Worm (Caenorhabditis elegans) whole organism, late embryonic: Measurements from ENCODE around the gene ubc-22.

Source experiments
- C38D4.7 ChIP-seq: fragments of 200-800 bp; sonication (Bioruptor generic); optimal IDR thresholded peaks from 2 replicates; lab custom pipeline; 2018; ENCODE audit warnings: mild to moderate bottlenecking, missing genetic modification characterization, moderate library complexity, missing compliant biosample characterization
- F13H6.1 ChIP-seq: sonication (generic microtip); optimal IDR thresholded peaks from 2 replicates; lab custom pipeline; 2016; ENCODE audit warnings: missing genetic modification characterization, missing compliant biosample characterization
- K02D7.2 ChIP-seq: sonication (generic microtip); optimal IDR thresholded peaks from 2 replicates; lab custom pipeline; 2017; ENCODE audit warnings: mild to moderate bottlenecking, missing genetic modification characterization, missing compliant biosample characterization
- K09A11.1 ChIP-seq: sonication (generic microtip); optimal IDR thresholded peaks from 2 replicates; lab custom pipeline; 2017; ENCODE audit warnings: antibody characterized with exemption, mild to moderate bottlenecking, missing genetic modification characterization, missing compliant biosample characterization; ENCODE audit not compliant: insufficient read depth
- ama-1 ChIP-seq: fragments of 150-350 bp; optimal IDR thresholded peaks from 2 replicates; lab custom pipeline; 2014
- ceh-18 ChIP-seq: sonication (generic microtip); optimal IDR thresholded peaks from 2 replicates; lab custom pipeline; 2016; ENCODE audit warnings: missing genetic modification characterization, missing compliant biosample characterization
- ceh-19 ChIP-seq: fragments of 200-800 bp; sonication (Bioruptor generic); optimal IDR thresholded peaks from 2 replicates; lab custom pipeline; 2018; ENCODE audit warnings: mild to moderate bottlenecking, missing genetic modification characterization, missing compliant biosample characterization
- ceh-2 ChIP-seq: sonication (generic microtip); optimal IDR thresholded peaks from 2 replicates; lab custom pipeline; 2016; ENCODE audit warnings: missing genotype, missing genetic modification characterization, missing compliant biosample characterization
- ceh-22 ChIP-seq: sonication (generic microtip); optimal IDR thresholded peaks from 2 replicates; lab custom pipeline; 2017; ENCODE audit warnings: missing biosample characterization, missing genetic modification characterization
- ceh-31 ChIP-seq: sonication (generic microtip); optimal IDR thresholded peaks from 2 replicates; lab custom pipeline; 2016; ENCODE audit warnings: missing genetic modification characterization, missing compliant biosample characterization
- ceh-45 ChIP-seq: fragments of 200-800 bp; sonication (Bioruptor generic); IDR thresholded peaks from 2 replicates; pipeline ENCODE4 v1.3.6; 2022; ENCODE audit warnings: missing genetic modification reagents, missing genetic modification characterization, missing compliant biosample characterization
- ceh-48 ChIP-seq: sonication (generic microtip); optimal IDR thresholded peaks from 2 replicates; lab custom pipeline; 2016; ENCODE audit warnings: missing genetic modification characterization, inconsistent platforms, missing compliant biosample characterization
- ceh-6 ChIP-seq: fragments of 200-800 bp; sonication (Bioruptor generic); optimal IDR thresholded peaks from 2 replicates; lab custom pipeline; 2018; ENCODE audit warnings: mild to moderate bottlenecking, missing genetic modification characterization, missing compliant biosample characterization
- ceh-9 ChIP-seq: sonication (generic microtip); optimal IDR thresholded peaks from 2 replicates; lab custom pipeline; 2016; ENCODE audit warnings: mild to moderate bottlenecking, missing genetic modification characterization, inconsistent platforms, missing compliant biosample characterization
- dmd-4 ChIP-seq: sonication (generic microtip); optimal IDR thresholded peaks from 2 replicates; lab custom pipeline; 2016; ENCODE audit warnings: borderline replicate concordance, missing genetic modification characterization, missing compliant biosample characterization
- dve-1 ChIP-seq: sonication (generic microtip); optimal IDR thresholded peaks from 2 replicates; lab custom pipeline; 2017; ENCODE audit warnings: antibody characterized with exemption, mild to moderate bottlenecking, missing genetic modification characterization, missing compliant biosample characterization
- elt-2 ChIP-seq: sonication (generic microtip); optimal IDR thresholded peaks from 2 replicates; lab custom pipeline; 2016; ENCODE audit warnings: missing genetic modification reagents, missing genetic modification characterization, missing compliant biosample characterization
- fax-1 ChIP-seq: sonication (generic microtip); optimal IDR thresholded peaks from 2 replicates; lab custom pipeline; 2016; ENCODE audit warnings: missing genotype, missing genetic modification characterization, missing compliant biosample characterization
- fkh-6 ChIP-seq: sonication (generic microtip); optimal IDR thresholded peaks from 2 replicates; lab custom pipeline; 2016; ENCODE audit warnings: missing genetic modification characterization, missing compliant biosample characterization
- hlh-15 ChIP-seq: sonication (generic microtip); optimal IDR thresholded peaks from 2 replicates; lab custom pipeline; 2016; ENCODE audit warnings: missing genetic modification characterization, missing compliant biosample characterization
- hlh-6 ChIP-seq: sonication (generic microtip); optimal IDR thresholded peaks from 2 replicates; lab custom pipeline; 2016; ENCODE audit warnings: missing genotype, missing genetic modification characterization, missing compliant biosample characterization
- hlh-8 ChIP-seq: sonication (generic microtip); optimal IDR thresholded peaks from 2 replicates; lab custom pipeline; 2016; ENCODE audit warnings: missing genotype, missing genetic modification characterization, missing compliant biosample characterization
- lim-6 ChIP-seq: sonication (generic microtip); optimal IDR thresholded peaks from 2 replicates; lab custom pipeline; 2016; ENCODE audit warnings: missing genetic modification characterization, missing compliant biosample characterization
- mec-3 ChIP-seq: sonication (generic microtip); optimal IDR thresholded peaks from 2 replicates; lab custom pipeline; 2016; ENCODE audit warnings: borderline replicate concordance, missing genetic modification characterization, missing compliant biosample characterization
- nhr-11 ChIP-seq: fragments of 150-350 bp; optimal IDR thresholded peaks from 2 replicates; lab custom pipeline; 2014; ENCODE audit warnings: missing biosample characterization, missing genetic modification characterization
- nhr-232 ChIP-seq: sonication (generic microtip); optimal IDR thresholded peaks from 2 replicates; lab custom pipeline; 2016; ENCODE audit warnings: missing genetic modification characterization, missing compliant biosample characterization
- npax-4 ChIP-seq: sonication (generic microtip); optimal IDR thresholded peaks from 2 replicates; lab custom pipeline; 2016; ENCODE audit warnings: missing genetic modification characterization, missing compliant biosample characterization
- odd-2 ChIP-seq: sonication (generic microtip); optimal IDR thresholded peaks from 2 replicates; lab custom pipeline; 2017; ENCODE audit warnings: antibody characterized with exemption, mild to moderate bottlenecking, missing genetic modification characterization, missing compliant biosample characterization
- pag-3 ChIP-seq: sonication (generic microtip); optimal IDR thresholded peaks from 2 replicates; lab custom pipeline; 2016; ENCODE audit warnings: missing compliant biosample characterization, missing genetic modification characterization, borderline replicate concordance
- pat-9 ChIP-seq: fragments of 200-800 bp; sonication (Bioruptor generic); optimal IDR thresholded peaks from 2 replicates; lab custom pipeline; 2018; ENCODE audit warnings: mild to moderate bottlenecking, missing genetic modification characterization, moderate library complexity, missing compliant biosample characterization
- pax-1 ChIP-seq: fragments of 150-350 bp; optimal IDR thresholded peaks from 2 replicates; lab custom pipeline; 2014; ENCODE audit warnings: missing biosample characterization, missing genetic modification characterization
- pha-2 ChIP-seq: sonication (generic microtip); optimal IDR thresholded peaks from 2 replicates; lab custom pipeline; 2017; ENCODE audit warnings: mild to moderate bottlenecking, missing genetic modification characterization, missing compliant biosample characterization
- ref-2 ChIP-seq: sonication (generic microtip); optimal IDR thresholded peaks from 2 replicates; lab custom pipeline; 2016; ENCODE audit warnings: missing genetic modification characterization, missing compliant biosample characterization
- sdc-2 ChIP-seq: sonication (generic microtip); optimal IDR thresholded peaks from 2 replicates; lab custom pipeline; 2016; ENCODE audit warnings: missing genotype, missing genetic modification characterization, missing compliant biosample characterization
- sox-2 ChIP-seq: fragments of 200-800 bp; sonication (Bioruptor generic); IDR thresholded peaks from 2 replicates; pipeline ENCODE4 v1.3.6; 2022; ENCODE audit warnings: missing genetic modification reagents, missing genetic modification characterization, missing compliant biosample characterization
- sox-4 ChIP-seq: sonication (generic microtip); optimal IDR thresholded peaks from 2 replicates; lab custom pipeline; 2017; ENCODE audit warnings: mild to moderate bottlenecking, missing genetic modification characterization, inconsistent platforms, missing compliant biosample characterization
- tbx-2 ChIP-seq: sonication (generic microtip); optimal IDR thresholded peaks from 2 replicates; lab custom pipeline; 2016; ENCODE audit warnings: missing genetic modification characterization, missing compliant biosample characterization
- tbx-7 ChIP-seq: sonication (generic microtip); optimal IDR thresholded peaks from 2 replicates; lab custom pipeline; 2016; ENCODE audit warnings: missing genotype, missing genetic modification characterization, missing compliant biosample characterization
- unc-3 ChIP-seq, 2 experiments: fragments of 200-800 bp in 1 of 2; sonication (Bioruptor generic) in 1 of 2; sonication (generic microtip) in 1 of 2; conservative IDR thresholded peaks in 1 of 2; optimal IDR thresholded peaks in 1 of 2; 2 replicates each; pipeline versions ENCODE4 v1.3.6 to Lab custom; 2016 to 2022; ENCODE audit warnings: missing compliant biosample characterization in 2 of 2, missing genetic modification characterization in 2 of 2, missing genetic modification reagents in 1 of 2
- unc-42 ChIP-seq: sonication (generic microtip); optimal IDR thresholded peaks from 2 replicates; lab custom pipeline; 2016; ENCODE audit warnings: missing genotype, missing genetic modification characterization, missing compliant biosample characterization
- unc-86 ChIP-seq: sonication (generic microtip); optimal IDR thresholded peaks from 2 replicates; lab custom pipeline; 2016; ENCODE audit warnings: missing genetic modification characterization, missing compliant biosample characterization

The ubc-22 gene

DNA sequence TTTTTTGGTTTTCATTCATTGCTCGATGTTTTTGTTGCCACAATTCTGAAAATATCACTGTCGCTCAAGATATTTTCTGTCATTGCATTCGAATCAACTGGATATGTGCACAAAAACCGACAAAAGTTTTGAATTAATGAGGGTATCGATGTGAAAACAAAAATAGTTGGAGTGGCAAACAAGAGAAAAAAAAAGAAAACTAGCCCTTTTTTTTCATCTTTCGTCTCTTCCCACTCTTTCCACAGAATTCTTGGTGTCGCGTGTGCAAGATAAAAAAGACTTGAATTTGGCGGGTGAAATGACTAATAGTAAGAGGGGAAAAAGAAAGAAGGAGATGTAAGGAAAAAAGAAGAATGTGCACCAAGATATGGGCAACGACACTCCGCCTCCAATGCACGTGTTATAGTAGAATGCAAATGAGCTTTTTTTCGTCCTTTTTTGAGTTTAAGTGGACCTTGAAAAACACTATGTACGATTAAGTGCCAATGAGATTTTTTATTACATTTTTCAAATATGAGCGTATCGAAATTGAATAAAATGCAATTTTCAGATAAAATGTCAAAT, at the start of gene ubc-22, which contains the start of gene ubc-21:
ubc-22 (minus strand) TSS at position 51 of the 564 bp plus-strand sequence.
ubc-21 (plus strand) TSS at position 514 of the 564 bp plus-strand sequence.
- TF ChIP-seq hlh-15 (tag; lab: Kevin White, UChicago) (no peak), ceh-45 (GFP tag; lab: Robert Waterston, UW) (no peak), elt-2 (tag; lab: Kevin White, UChicago) (no peak), hlh-8 (no peak), ceh-19 (GFP tag; lab: Kevin White, UChicago) (no peak), unc-42 (tag; lab: Kevin White, UChicago) (no peak), ceh-9 (tag; lab: Kevin White, UChicago) (no peak), K02D7.2 (tag; lab: Kevin White, UChicago) (no peak), ceh-31 (tag; lab: Kevin White, UChicago) (no peak), lim-6 (tag; lab: Kevin White, UChicago) (no peak), pax-1 (tag; lab: Kevin White, UChicago) (no peak), C38D4.7 (GFP tag; lab: Kevin White, UChicago) (no peak), npax-4 (tag; lab: Kevin White, UChicago) (no peak), unc-3 (GFP tag; conservative IDR thresholded peaks at IDR 0.05; lab: Robert Waterston, UW) (no peak), unc-3 (tag; optimal IDR thresholded peaks at IDR 0.05; lab: Kevin White, UChicago) (no peak), ceh-22 (tag; lab: Kevin White, UChicago) (no peak)

- no peak for TF ChIP-seq pax-1 (tag; lab: Kevin White, UChicago)
- no peak for TF ChIP-seq pha-2
- no peak for TF ChIP-seq sdc-2 (tag; lab: Kevin White, UChicago)
- no peak for TF ChIP-seq ama-1 (lab: Kevin White, UChicago)
- no peak for TF ChIP-seq fax-1 (tag; lab: Kevin White, UChicago)
- no peak for TF ChIP-seq fkh-6 (tag; lab: Kevin White, UChicago)
- TF ChIP-seq ceh-19 (GFP tag; lab: Kevin White, UChicago), result no peak
- TF ChIP-seq odd-2 (tag; lab: Kevin White, UChicago), result no peak
- TF ChIP-seq dmd-4 (tag; lab: Kevin White, UChicago), result no peak
- TF ChIP-seq dve-1 (tag; lab: Kevin White, UChicago), result no peak
- no peak for TF ChIP-seq ref-2
- TF ChIP-seq tbx-7, result no peak
- TF ChIP-seq ceh-45 (GFP tag; lab: Robert Waterston, UW), result no peak
- TF ChIP-seq ceh-9 (tag; lab: Kevin White, UChicago), result no peak
- no peak for TF ChIP-seq sox-2 (GFP tag; lab: Robert Waterston, UW)
- no peak for TF ChIP-seq ceh-48
- no peak for TF ChIP-seq tbx-2 (tag; lab: Kevin White, UChicago)
- TF ChIP-seq elt-2 (tag; lab: Kevin White, UChicago), result no peak
- no peak for TF ChIP-seq ceh-31 (tag; lab: Kevin White, UChicago)
Observed at ce11 chrX:8917730-8918129, 48.8 kb upstream of the ubc-22 start.

ce11 chrX:8911077-8911476, 42.1 kb upstream of the ubc-22 start, which contains the start of gene cyn-8:
cyn-8 (plus strand) TSS chrX:8911293.
- no peak for TF ChIP-seq pat-9 (tag; lab: Kevin White, UChicago)
- TF ChIP-seq ceh-9 (tag; lab: Kevin White, UChicago), result no peak
- no peak for TF ChIP-seq ceh-19 (GFP tag; lab: Kevin White, UChicago)
- TF ChIP-seq sox-2 (GFP tag; lab: Robert Waterston, UW), result no peak
- TF ChIP-seq K02D7.2 (tag; lab: Kevin White, UChicago), result no peak
- TF ChIP-seq hlh-6 (tag; lab: Kevin White, UChicago), result no peak
- TF ChIP-seq nhr-232 (tag; lab: Kevin White, UChicago), result no peak
- no peak for TF ChIP-seq K09A11.1 (tag; lab: Kevin White, UChicago)
- TF ChIP-seq F13H6.1 (tag; lab: Kevin White, UChicago), result no peak
- no peak for TF ChIP-seq fax-1 (tag; lab: Kevin White, UChicago)
- TF ChIP-seq tbx-7, result no peak
- no peak for TF ChIP-seq unc-86 (tag; lab: Kevin White, UChicago)
- TF ChIP-seq ceh-6 (GFP tag; lab: Kevin White, UChicago), result no peak
- no peak for TF ChIP-seq dmd-4 (tag; lab: Kevin White, UChicago)
- TF ChIP-seq unc-42 (tag; lab: Kevin White, UChicago), result peak; percentile 72
- no peak for TF ChIP-seq nhr-11 (tag; lab: Kevin White, UChicago)
- TF ChIP-seq mec-3 (tag; lab: Kevin White, UChicago), result no peak
- TF ChIP-seq ceh-45 (GFP tag; lab: Robert Waterston, UW), result no peak
- TF ChIP-seq ceh-31 (tag; lab: Kevin White, UChicago), result peak; percentile 38
- no peak for TF ChIP-seq ceh-18 (tag; lab: Kevin White, UChicago)
- no peak for TF ChIP-seq pag-3 (tag; lab: Kevin White, UChicago)
- TF ChIP-seq pha-2, result no peak
- TF ChIP-seq elt-2 (tag; lab: Kevin White, UChicago), result peak; percentile 39
- TF ChIP-seq tbx-2 (tag; lab: Kevin White, UChicago), result peak; percentile 23
- no peak for TF ChIP-seq sox-4 (tag; lab: Kevin White, UChicago)
- TF ChIP-seq ref-2, result peak; percentile 56
- TF ChIP-seq ceh-2 (tag; lab: Kevin White, UChicago), result no peak
- no peak for TF ChIP-seq pax-1 (tag; lab: Kevin White, UChicago)
